Worm (Caenorhabditis elegans) whole organism, L1 larva: Measurements from ENCODE around the gene M02B7.2.

Source experiments
- C34B4.2 ChIP-seq: sonication (generic microtip); optimal IDR thresholded peaks from 2 replicates; lab custom pipeline; 2017; ENCODE audit warnings: mild to moderate bottlenecking, missing genetic modification characterization, missing compliant biosample characterization
- aha-1 ChIP-seq: fragments of 150-350 bp; optimal IDR thresholded peaks from 2 replicates; lab custom pipeline; 2014; ENCODE audit warnings: missing biosample characterization, missing genetic modification characterization
- alr-1 ChIP-seq: fragments of 200-800 bp; sonication (Bioruptor generic); optimal IDR thresholded peaks from 2 replicates; lab custom pipeline; 2018; ENCODE audit warnings: borderline replicate concordance, mild to moderate bottlenecking, missing genetic modification characterization, missing compliant biosample characterization
- ama-1 ChIP-seq: fragments of 150-350 bp; optimal IDR thresholded peaks from 2 replicates; lab custom pipeline; 2014
- ceh-82 ChIP-seq, 3 experiments: fragments of 150-350 bp in 1 of 3; sonication (generic microtip) in 2 of 3; optimal IDR thresholded peaks; 2 replicates each; lab custom pipeline; 2014 to 2017; ENCODE audit warnings: missing biosample characterization in 3 of 3, missing genetic modification characterization in 3 of 3
- ceh-88 ChIP-seq: fragments of 200-800 bp; sonication (Bioruptor generic); IDR thresholded peaks from 2 replicates; pipeline ENCODE4 v1.3.6; 2022; ENCODE audit warnings: missing genetic modification characterization, missing compliant biosample characterization
- dsc-1 ChIP-seq: sonication (generic microtip); optimal IDR thresholded peaks from 2 replicates; lab custom pipeline; 2016; ENCODE audit warnings: mild to moderate bottlenecking, missing genetic modification characterization, missing compliant biosample characterization
- efl-1 ChIP-seq, 4 experiments: fragments of 150-350 bp; optimal IDR thresholded peaks in 3 of 4; peaks in 1 of 4; 1 replicate in 1 of 4; 2 replicates in 3 of 4; lab custom pipeline; 2014; ENCODE audit warnings: missing biosample characterization in 2 of 4, missing genetic modification characterization in 2 of 4, missing genetic modification reagents in 2 of 4
- efl-3 ChIP-seq: fragments of 200-800 bp; sonication (Bioruptor generic); optimal IDR thresholded peaks from 2 replicates; lab custom pipeline; 2018; ENCODE audit warnings: mild to moderate bottlenecking, missing genetic modification characterization, missing compliant biosample characterization
- egl-13 ChIP-seq: sonication (generic microtip); optimal IDR thresholded peaks from 2 replicates; lab custom pipeline; 2016; ENCODE audit warnings: missing genotype, missing genetic modification reagents, missing genetic modification characterization, missing compliant biosample characterization
- elt-2 ChIP-seq: sonication (generic microtip); optimal IDR thresholded peaks from 2 replicates; lab custom pipeline; 2016; ENCODE audit warnings: missing genetic modification characterization, mild to moderate bottlenecking, inconsistent platforms, missing compliant biosample characterization, missing genetic modification reagents
- ets-5 ChIP-seq: fragments of 200-800 bp; sonication (Bioruptor generic); IDR thresholded peaks from 2 replicates; pipeline ENCODE4 v1.3.6; 2022; ENCODE audit warnings: missing genetic modification characterization, missing compliant biosample characterization
- fkh-4 ChIP-seq: sonication (generic microtip); optimal IDR thresholded peaks from 2 replicates; lab custom pipeline; 2016; ENCODE audit warnings: missing compliant biosample characterization, missing genetic modification characterization, borderline replicate concordance
- fkh-8 ChIP-seq: sonication (generic microtip); optimal IDR thresholded peaks from 2 replicates; lab custom pipeline; 2016; ENCODE audit warnings: mild to moderate bottlenecking, missing genetic modification characterization, missing compliant biosample characterization
- grh-1 ChIP-seq: fragments of 200-800 bp; sonication (Bioruptor generic); IDR thresholded peaks from 2 replicates; pipeline ENCODE4 v1.3.6; 2022; ENCODE audit warnings: missing genetic modification reagents, missing genetic modification characterization, missing compliant biosample characterization
- hlh-17 ChIP-seq: fragments of 200-800 bp; sonication (Bioruptor generic); optimal IDR thresholded peaks from 2 replicates; lab custom pipeline; 2018; ENCODE audit warnings: missing genetic modification characterization, mild to moderate bottlenecking, missing compliant biosample characterization, moderate library complexity, borderline replicate concordance
- isw-1 ChIP-seq: fragments of 200-800 bp; sonication (Bioruptor generic); IDR thresholded peaks from 2 replicates; pipeline ENCODE4 v1.3.6; 2022; ENCODE audit warnings: missing genetic modification characterization, missing compliant biosample characterization
- lin-35 ChIP-seq, 2 experiments: fragments of 150-350 bp; optimal IDR thresholded peaks; 2 replicates each; lab custom pipeline; 2014; ENCODE audit warnings: missing biosample characterization in 2 of 2, missing genetic modification characterization in 2 of 2, missing genetic modification reagents in 2 of 2
- mab-9 ChIP-seq: fragments of 200-800 bp; sonication (Bioruptor generic); IDR thresholded peaks from 2 replicates; pipeline ENCODE4 v1.3.6; 2022; ENCODE audit warnings: missing genetic modification reagents, missing genetic modification characterization, missing compliant biosample characterization
- mef-2 ChIP-seq: fragments of 150-350 bp; optimal IDR thresholded peaks from 2 replicates; lab custom pipeline; 2014; ENCODE audit warnings: missing biosample characterization, missing genetic modification characterization
- nhr-19 ChIP-seq: fragments of 200-800 bp; sonication (Bioruptor generic); conservative IDR thresholded peaks from 2 replicates; pipeline ENCODE4 v1.3.6; 2022; ENCODE audit warnings: missing genetic modification characterization, missing compliant biosample characterization
- nhr-47 ChIP-seq: sonication (generic microtip); optimal IDR thresholded peaks from 2 replicates; lab custom pipeline; 2016; ENCODE audit warnings: mild to moderate bottlenecking, missing genetic modification characterization, moderate library complexity, missing compliant biosample characterization
- nhr-71 ChIP-seq: sonication (generic microtip); optimal IDR thresholded peaks from 2 replicates; lab custom pipeline; 2016; ENCODE audit warnings: mild to moderate bottlenecking, missing genetic modification characterization, moderate library complexity, missing compliant biosample characterization
- nhr-77 ChIP-seq: fragments of 150-350 bp; optimal IDR thresholded peaks from 2 replicates; lab custom pipeline; 2014; ENCODE audit warnings: missing biosample characterization, missing genetic modification characterization
- nhr-85 ChIP-seq: sonication (generic microtip); peaks from one replicate; lab custom pipeline; 2016; ENCODE audit warnings: missing genetic modification characterization, inconsistent platforms, missing compliant biosample characterization
- pag-3 ChIP-seq: sonication (generic microtip); optimal IDR thresholded peaks from 2 replicates; lab custom pipeline; 2017; ENCODE audit warnings: missing genetic modification characterization, mild to moderate bottlenecking, missing compliant biosample characterization, antibody characterized with exemption, borderline replicate concordance; ENCODE audit not compliant: insufficient read depth
- pax-3 ChIP-seq: fragments of 200-800 bp; sonication (Bioruptor generic); optimal IDR thresholded peaks from 2 replicates; lab custom pipeline; 2018; ENCODE audit warnings: mild to moderate bottlenecking, missing genetic modification characterization, moderate library complexity, missing compliant biosample characterization
- pqm-1 ChIP-seq: sonication (generic microtip); optimal IDR thresholded peaks from 3 replicates; lab custom pipeline; 2017; ENCODE audit warnings: missing biosample characterization, missing genetic modification characterization
- snu-23 ChIP-seq: sonication (generic microtip); optimal IDR thresholded peaks from 2 replicates; lab custom pipeline; 2016; ENCODE audit warnings: missing genetic modification characterization, missing compliant biosample characterization
- sox-4 ChIP-seq: sonication (generic microtip); optimal IDR thresholded peaks from 2 replicates; lab custom pipeline; 2016; ENCODE audit warnings: missing genetic modification characterization, missing compliant biosample characterization
- sptf-1 ChIP-seq: fragments of 150-350 bp; optimal IDR thresholded peaks from 2 replicates; lab custom pipeline; 2014; ENCODE audit warnings: missing biosample characterization, missing genetic modification characterization
- sup-37 ChIP-seq: fragments of 200-800 bp; sonication (Bioruptor generic); optimal IDR thresholded peaks from 2 replicates; lab custom pipeline; 2018; ENCODE audit warnings: mild to moderate bottlenecking, missing genetic modification characterization, missing compliant biosample characterization
- tlp-1 ChIP-seq: fragments of 150-350 bp; optimal IDR thresholded peaks from 2 replicates; lab custom pipeline; 2014; ENCODE audit warnings: missing biosample characterization, missing genetic modification characterization
- zag-1 ChIP-seq: fragments of 150-350 bp; optimal IDR thresholded peaks from 2 replicates; lab custom pipeline; 2014; ENCODE audit warnings: missing biosample characterization, missing genetic modification characterization

M02B7.2 gene

DNA sequence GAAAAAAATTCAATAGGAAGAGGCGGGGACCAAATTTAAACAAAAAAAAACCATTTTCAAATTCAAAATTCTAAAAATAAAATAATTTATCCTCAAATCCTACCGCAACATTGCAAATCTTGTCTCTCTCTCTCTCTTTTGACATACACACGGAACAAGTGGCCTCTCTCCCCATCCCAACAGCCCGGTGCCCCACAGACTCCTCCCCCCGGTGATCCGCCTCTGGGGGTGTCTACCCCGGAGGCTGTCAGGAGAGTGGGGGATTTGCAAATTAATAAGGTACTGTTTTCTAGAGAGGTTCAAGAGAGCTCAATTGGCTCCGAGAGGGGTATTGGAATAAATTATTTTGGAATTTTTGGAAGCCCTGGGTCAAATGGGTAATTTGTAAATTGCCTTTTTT lies 35.6 kb upstream of the M02B7.2 start:
- TF ChIP-seq sup-37 (GFP tag; lab: Kevin White, UChicago) (no peak), alr-1 (no peak), ceh-82 (tag; optimal IDR thresholded peaks at IDR 0.05; lab: Kevin White, UChicago) (no peak), zag-1 (no peak)

DNA sequence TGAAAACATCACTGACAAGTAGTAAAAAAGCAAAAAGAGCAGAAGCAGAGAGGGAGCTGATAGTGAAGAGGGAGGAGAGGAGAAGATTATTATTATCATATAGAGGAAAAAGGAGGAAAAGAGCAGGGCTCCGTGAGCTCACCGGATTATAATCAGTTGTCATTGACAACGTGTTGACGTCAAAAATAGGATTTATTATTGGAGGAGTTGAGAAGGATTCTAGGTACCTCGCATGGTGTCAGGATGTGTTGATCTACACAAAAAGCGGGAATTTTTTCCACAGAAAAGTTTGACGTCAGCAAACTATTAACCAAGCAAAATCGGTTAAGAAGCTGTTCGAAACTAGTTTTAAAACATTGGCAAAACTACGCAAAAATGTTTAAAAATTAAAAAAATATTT lies 29.2 kb upstream of the M02B7.2 start:
- TF ChIP-seq lin-35 (GFP tag; optimal IDR thresholded peaks at IDR 0.05; lab: Kevin White, UChicago) (peak in 1 of 2 experiments; percentile 7), nhr-47 (tag; lab: Kevin White, UChicago) (peak; percentile 48), grh-1 (GFP tag; lab: Robert Waterston, UW) (no peak), fkh-8 (tag; lab: Kevin White, UChicago) (peak; percentile 88), pag-3 (no peak), mef-2 (no peak), nhr-71 (peak; percentile 42), pax-3 (tag; lab: Kevin White, UChicago) (peak; percentile 20), ama-1 (lab: Kevin White, UChicago) (no peak), isw-1 (GFP tag; lab: Robert Waterston, UW) (no peak), efl-3 (GFP tag; lab: Kevin White, UChicago) (no peak), sox-4 (tag; lab: Kevin White, UChicago) (peak; percentile 67), dsc-1 (tag; lab: Kevin White, UChicago) (peak; percentile 85)

DNA sequence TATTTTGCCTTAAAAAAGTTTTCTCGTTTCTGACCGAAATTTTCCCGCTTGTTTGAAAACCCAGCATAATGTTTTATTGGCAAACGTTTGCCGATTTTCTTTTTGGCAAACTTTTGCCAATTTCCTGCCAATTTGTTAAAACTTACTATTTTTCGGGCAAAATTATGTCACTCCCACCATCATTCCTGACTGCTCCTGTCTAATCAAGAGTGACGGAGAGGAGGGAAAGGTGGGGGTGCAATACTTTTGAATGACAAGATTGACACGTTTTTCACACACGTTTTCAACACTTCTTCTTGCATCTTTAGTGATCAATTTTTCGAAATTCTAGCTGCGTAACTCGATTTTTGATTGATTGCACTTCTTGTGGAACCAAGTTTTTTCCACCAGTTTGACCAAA lies 21.8 kb upstream of the M02B7.2 start:
- TF ChIP-seq nhr-19 (no peak), pqm-1 (tag; lab: Kevin White, UChicago) (no peak), efl-1 (optimal IDR thresholded peaks at IDR 0.05; lab: Kevin White, UChicago) (no peak), efl-1 (GFP tag; optimal IDR thresholded peaks at IDR 0.05 in 1 of 2; lab: Kevin White, UChicago) (peak in 1 of 2 experiments; percentile 7), lin-35 (GFP tag; optimal IDR thresholded peaks at IDR 0.05; lab: Kevin White, UChicago) (no peak), fkh-4 (tag; lab: Kevin White, UChicago) (no peak), mab-9 (GFP tag; lab: Robert Waterston, UW) (no peak)

DNA sequence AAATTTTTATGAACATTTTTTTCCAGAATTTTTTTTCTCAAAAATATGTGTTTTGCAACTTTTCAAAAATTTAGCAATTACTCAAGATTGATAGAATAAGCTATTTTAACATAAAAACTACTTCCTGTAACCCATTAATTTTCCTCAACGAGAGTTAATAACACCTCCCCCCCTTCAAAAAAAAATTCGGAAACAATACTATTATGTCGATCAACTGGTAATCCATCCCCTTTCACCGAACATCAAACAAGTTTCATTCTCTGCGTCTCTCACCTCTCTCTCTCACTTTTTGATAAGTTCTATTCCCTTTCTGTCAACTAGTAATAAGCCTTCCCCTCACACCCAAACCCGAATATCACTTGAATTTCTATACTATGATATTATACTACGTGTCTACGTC lies 19.5 kb upstream of the M02B7.2 start, which contains the start of gene glct-6:
Gene glct-6 (plus strand): TSS at position 301 of the 400 bp plus-strand sequence.
- peak; percentile 0 for TF ChIP-seq snu-23 (GFP tag; lab: Kevin White, UChicago)
- TF ChIP-seq ceh-82 (tag; optimal IDR thresholded peaks at IDR 0.05; lab: Kevin White, UChicago) = no peak
- TF ChIP-seq nhr-19 = no peak

DNA sequence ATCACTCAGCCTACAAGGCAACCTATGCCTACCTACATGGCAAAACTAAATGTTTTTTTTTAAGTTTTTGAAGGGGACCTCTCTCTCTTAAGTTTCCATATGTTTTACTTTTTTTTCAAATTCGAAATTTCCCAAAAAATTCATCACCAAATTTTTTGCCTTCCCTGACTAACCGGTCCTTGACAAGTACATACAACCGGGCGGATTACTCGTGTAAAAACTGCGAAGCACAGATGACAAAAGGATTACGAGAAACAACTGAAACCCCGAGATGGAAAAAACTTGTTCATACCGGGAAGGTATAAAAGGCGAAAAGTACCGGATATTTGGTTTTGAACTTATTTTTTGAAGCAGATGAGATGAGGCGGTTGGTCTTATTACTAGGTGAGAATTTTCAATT lies 8.9 kb upstream of the M02B7.2 start, which contains the start of gene K09B3.1:
Gene K09B3.1 (plus strand): TSS at position 301 of the 400 bp plus-strand sequence.
- TF ChIP-seq nhr-77 (tag; lab: Kevin White, UChicago) (no peak), aha-1 (tag; lab: Kevin White, UChicago) (no peak), ceh-88 (no peak), efl-1 (optimal IDR thresholded peaks at IDR 0.05; lab: Kevin White, UChicago) (no peak), efl-1 (GFP tag; optimal IDR thresholded peaks at IDR 0.05 in 1 of 2; lab: Kevin White, UChicago) (no peak), pag-3 (no peak), zag-1 (no peak), sptf-1 (no peak), nhr-47 (tag; lab: Kevin White, UChicago) (no peak), elt-2 (tag; lab: Kevin White, UChicago) (no peak)

DNA sequence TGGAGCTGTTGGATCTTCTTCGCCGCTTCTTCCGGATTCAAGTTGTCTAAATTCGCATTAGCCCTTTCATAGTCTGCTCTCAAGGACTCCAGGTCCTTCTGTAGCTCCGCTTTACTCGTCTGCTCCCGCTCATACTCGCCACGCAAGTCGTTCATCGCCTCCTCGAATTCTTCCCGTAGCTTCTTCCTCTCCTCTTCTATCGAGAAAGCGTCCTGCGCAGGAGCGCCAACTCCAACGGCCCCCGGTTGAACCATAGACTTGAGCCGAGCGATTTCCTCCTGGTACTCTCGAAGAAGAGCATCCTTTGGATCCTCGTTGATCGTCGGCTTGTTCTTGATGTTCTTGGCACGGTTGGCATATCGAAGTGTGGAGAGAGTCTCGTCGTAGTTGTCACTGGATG lies 5.9 kb upstream of the M02B7.2 start:
- TF ChIP-seq tlp-1 (tag; lab: Kevin White, UChicago) (no peak), fkh-8 (tag; lab: Kevin White, UChicago) (no peak), ets-5 (no peak), C34B4.2 (tag; lab: Kevin White, UChicago) (no peak), egl-13 (tag; lab: Kevin White, UChicago) (no peak), hlh-17 (GFP tag; lab: Kevin White, UChicago) (no peak), nhr-85 (no peak)
